Fruit fly (Drosophila melanogaster) whole organism, pupa: Measurements from ENCODE around the gene pps.

Experiments
- CG10348 ChIP-seq: fragments of 200-800 bp; sonication (Bioruptor generic); IDR thresholded peaks from 2 replicates; pipeline ENCODE4 v1.3.6; 2022; ENCODE audit warnings: missing biosample characterization, missing genetic modification characterization
- CG12605 ChIP-seq: fragments of 200-800 bp; sonication (Bioruptor generic); IDR thresholded peaks from 2 replicates; pipeline ENCODE4 v1.3.6; 2022; ENCODE audit warnings: missing biosample characterization, missing genetic modification characterization
- CG13204 ChIP-seq: fragments of 200-800 bp; sonication (Bioruptor generic); optimal IDR thresholded peaks from 2 replicates; lab custom pipeline; 2018; ENCODE audit warnings: missing biosample characterization, mild to moderate bottlenecking, missing genetic modification characterization, moderate library complexity
- CG14655 ChIP-seq: fragments of 200-800 bp; sonication (Bioruptor generic); optimal IDR thresholded peaks from 3 replicates; lab custom pipeline; 2017; ENCODE audit warnings: mild to moderate bottlenecking, missing biosample characterization, missing genetic modification reagents, missing genetic modification characterization
- CG15710 ChIP-seq: fragments of 200-800 bp; sonication (Bioruptor generic); optimal IDR thresholded peaks from 2 replicates; lab custom pipeline; 2018; ENCODE audit warnings: missing biosample characterization, mild to moderate bottlenecking, missing genetic modification characterization, moderate library complexity
- CG17806 ChIP-seq: fragments of 200-800 bp; sonication (Bioruptor generic); optimal IDR thresholded peaks from 2 replicates; lab custom pipeline; 2018; ENCODE audit warnings: missing biosample characterization, mild to moderate bottlenecking, missing genetic modification characterization, moderate library complexity
- CG32121 ChIP-seq: fragments of 200-800 bp; sonication (Bioruptor generic); IDR thresholded peaks from 2 replicates; pipeline ENCODE4 v1.3.6; 2022; ENCODE audit warnings: missing biosample characterization, missing genetic modification characterization
- CG34367 ChIP-seq: fragments of 200-800 bp; sonication (Bioruptor generic); optimal IDR thresholded peaks from 2 replicates; lab custom pipeline; 2018; ENCODE audit warnings: missing biosample characterization, mild to moderate bottlenecking, missing genetic modification characterization
- CG4496 ChIP-seq: fragments of 200-800 bp; sonication (Bioruptor generic); IDR thresholded peaks from 3 replicates; pipeline ENCODE4 v1.3.6; 2022; ENCODE audit warnings: missing biosample characterization, missing genetic modification characterization
- CG8159 ChIP-seq: fragments of 200-800 bp; sonication (Bioruptor generic); optimal IDR thresholded peaks from 3 replicates; lab custom pipeline; 2018; ENCODE audit warnings: missing biosample characterization, mild to moderate bottlenecking, missing genetic modification characterization, moderate library complexity
- CG8301 ChIP-seq: fragments of 200-800 bp; sonication (Bioruptor generic); optimal IDR thresholded peaks from 2 replicates; lab custom pipeline; 2018; ENCODE audit warnings: missing biosample characterization, mild to moderate bottlenecking, missing genetic modification characterization
- CG9948 ChIP-seq: fragments of 200-800 bp; sonication (Bioruptor generic); optimal IDR thresholded peaks from 2 replicates; lab custom pipeline; 2018; ENCODE audit warnings: missing biosample characterization, mild to moderate bottlenecking, missing genetic modification characterization, moderate library complexity
- D1 ChIP-seq: fragments of 200-800 bp; sonication (Bioruptor generic); optimal IDR thresholded peaks from 2 replicates; lab custom pipeline; 2018; ENCODE audit warnings: missing biosample characterization, mild to moderate bottlenecking, missing genetic modification characterization, moderate library complexity
- EcR ChIP-seq: fragments of 200-800 bp; sonication (Bioruptor generic); optimal IDR thresholded peaks from 3 replicates; lab custom pipeline; 2019; ENCODE audit warnings: missing biosample characterization, missing genetic modification characterization, mild to moderate bottlenecking, moderate library complexity, missing genetic modification reagents
- Ets98B ChIP-seq: fragments of 200-800 bp; sonication (Bioruptor generic); IDR thresholded peaks from 2 replicates; pipeline ENCODE4 v1.3.6; 2022; ENCODE audit warnings: missing biosample characterization, missing genetic modification characterization
- Pif1A ChIP-seq: fragments of 200-800 bp; sonication (Bioruptor generic); optimal IDR thresholded peaks from 3 replicates; lab custom pipeline; 2016; ENCODE audit warnings: missing biosample characterization, missing genetic modification characterization
- Pif1B ChIP-seq: fragments of 200-800 bp; sonication (Bioruptor generic); optimal IDR thresholded peaks from 3 replicates; lab custom pipeline; 2016; ENCODE audit warnings: missing biosample characterization, missing genetic modification characterization
- Snoo ChIP-seq: fragments of 200-800 bp; sonication (Bioruptor generic); optimal IDR thresholded peaks from 3 replicates; lab custom pipeline; 2017; ENCODE audit warnings: missing biosample characterization, mild to moderate bottlenecking, missing genetic modification characterization, inconsistent platforms
- fd96Ca ChIP-seq: fragments of 200-800 bp; sonication (Bioruptor generic); IDR thresholded peaks from 3 replicates; pipeline ENCODE4 v1.3.6; 2022; ENCODE audit warnings: missing biosample characterization, missing genetic modification characterization
- gl ChIP-seq: fragments of 200-800 bp; sonication (Bioruptor generic); optimal IDR thresholded peaks from 2 replicates; lab custom pipeline; 2018; ENCODE audit warnings: missing biosample characterization, mild to moderate bottlenecking, missing genetic modification characterization
- rn ChIP-seq: fragments of 200-800 bp; sonication (Bioruptor generic); IDR thresholded peaks from 2 replicates; pipeline ENCODE4 v1.3.6; 2022; ENCODE audit warnings: missing biosample characterization, missing genetic modification characterization

Gene pps

DNA sequence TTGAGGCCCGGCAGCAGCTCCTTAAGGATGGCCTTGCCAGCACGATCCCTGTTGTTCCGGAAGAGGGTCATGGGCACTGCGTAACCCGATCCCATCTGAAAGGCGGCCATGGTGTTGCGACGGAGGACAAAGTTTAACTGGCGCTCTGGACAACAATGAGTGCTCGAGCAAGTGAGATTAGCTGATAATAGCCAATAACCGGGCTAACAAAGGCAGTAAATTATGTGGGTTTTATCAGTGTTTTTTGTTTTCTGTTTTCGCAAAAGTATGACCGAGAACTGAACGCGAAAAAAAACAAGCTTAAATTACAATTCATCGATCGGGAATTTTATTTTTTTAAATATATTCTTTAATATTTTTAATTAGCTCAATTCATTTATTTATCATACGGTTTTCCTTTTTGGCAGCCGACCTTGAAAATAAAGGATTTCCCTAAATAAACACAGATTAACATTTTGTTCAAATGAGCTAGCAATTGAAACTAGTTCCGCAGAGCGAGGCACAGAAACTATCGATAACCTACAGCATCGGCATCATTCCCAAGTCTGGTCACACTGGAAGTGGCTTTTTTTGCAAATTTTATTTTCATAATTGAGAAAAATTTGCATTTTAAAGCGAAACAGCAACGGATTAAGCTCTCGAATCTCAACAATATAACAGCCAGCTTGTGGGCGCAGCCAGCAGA, at the start of gene pps, which contains the start of gene Dip-C:
TSS of gene pps (plus strand) at position 555 of the 685 bp plus-strand sequence.
TSS of gene Dip-C (minus strand) at position 486 of the 685 bp plus-strand sequence.
- TF ChIP-seq CG13204 (no peak), Snoo (no peak), EcR (GFP tag; lab: Kevin White, UChicago) (peak; percentile 24)

DNA sequence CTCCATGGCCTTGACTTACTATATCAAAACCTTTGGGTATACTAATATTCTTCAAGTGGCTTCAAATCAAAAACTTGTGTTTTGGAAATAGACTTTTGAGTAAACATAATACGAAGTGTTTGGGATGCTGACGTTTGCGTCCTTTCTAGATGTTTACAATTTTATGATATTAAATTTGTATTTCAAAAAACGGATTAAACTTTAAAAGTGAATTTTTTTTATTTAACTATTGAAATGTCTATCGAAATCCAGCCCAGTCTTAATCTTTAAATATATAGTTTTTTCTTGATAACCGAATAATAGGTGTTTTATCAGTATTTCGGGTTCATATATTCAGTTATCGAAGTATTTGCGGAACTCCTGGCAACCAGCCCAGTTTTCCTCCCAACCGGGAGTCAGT, 49.0 kb upstream of the pps start, which contains the start of gene Tim17a1:
TSS of gene Tim17a1 (minus strand) at position 101 of the 400 bp plus-strand sequence.
- no peak for TF ChIP-seq CG14655 (GFP tag; lab: Kevin White, UChicago)

DNA sequence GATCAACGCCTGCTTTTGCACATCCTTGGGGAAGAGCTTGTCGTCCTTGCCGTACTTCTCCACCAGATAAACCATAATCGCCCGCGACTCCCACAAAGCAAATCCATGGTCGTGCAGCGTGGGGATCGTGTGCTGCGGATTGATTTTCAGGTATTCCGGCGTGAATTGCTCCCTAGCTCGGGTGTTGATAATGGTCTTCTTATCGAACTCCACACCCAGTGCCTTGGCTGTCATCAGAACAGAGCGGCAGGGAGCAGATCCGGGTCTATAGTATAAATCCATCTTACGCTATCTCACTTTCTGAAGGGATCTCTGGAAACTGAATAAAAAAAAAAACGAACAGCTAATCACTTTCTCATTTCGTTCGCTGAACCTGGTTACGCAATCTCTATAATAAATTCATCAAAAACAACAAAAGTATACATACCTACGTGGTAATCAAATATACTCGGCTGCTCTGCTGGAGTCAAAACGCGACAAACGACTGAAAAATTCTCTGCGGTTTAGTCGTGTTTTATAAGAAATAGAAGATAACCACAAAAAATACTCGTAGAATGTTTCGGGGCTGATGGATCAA, 48.3 kb upstream of the pps start, which contains the start of gene GstD10:
TSS of gene GstD10 (minus strand) at position 472 of the 577 bp plus-strand sequence.
- TF ChIP-seq CG10348 = no peak
- no peak for TF ChIP-seq Snoo
- TF ChIP-seq CG9948 = no peak
- TF ChIP-seq CG8301 (tag; lab: Kevin White, UChicago) = no peak
- TF ChIP-seq CG17806 (tag; lab: Kevin White, UChicago) = no peak
- TF ChIP-seq, all 21 proteins: peak for 0

DNA sequence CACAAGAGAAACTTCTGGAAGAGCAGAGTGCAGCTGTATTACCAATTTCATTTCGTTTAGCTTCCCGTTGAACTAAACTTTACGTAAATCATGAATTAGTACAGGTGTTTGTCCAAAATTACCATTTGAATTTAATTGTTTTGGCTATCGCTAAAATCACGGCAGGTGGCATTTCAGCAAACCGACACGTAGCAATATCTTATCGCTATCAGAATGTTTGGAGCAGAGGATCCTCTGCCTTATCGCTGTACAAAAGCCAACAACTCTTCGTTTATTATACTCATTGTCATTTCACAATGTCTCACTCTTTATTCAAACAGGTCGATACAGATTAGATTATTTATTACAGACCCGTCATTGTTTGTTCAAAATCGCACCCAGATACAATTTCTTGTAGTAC, 47.7 kb upstream of the pps start:
- no peak for TF ChIP-seq CG8301 (tag; lab: Kevin White, UChicago)
- no peak for TF ChIP-seq gl (tag; lab: Kevin White, UChicago)
- TF ChIP-seq CG12605 = no peak
- TF ChIP-seq CG9948 = no peak
- TF ChIP-seq Snoo = no peak
- TF ChIP-seq CG15710 (tag; lab: Kevin White, UChicago) = no peak
- TF ChIP-seq D1 (tag; lab: Kevin White, UChicago) = no peak
- no peak for TF ChIP-seq CG34367 (tag; lab: Kevin White, UChicago)
- no peak for TF ChIP-seq CG13204
- TF ChIP-seq CG32121 (GFP tag; lab: Robert Waterston, UW) = no peak
- no peak for TF ChIP-seq Pif1A
- TF ChIP-seq CG14655 (GFP tag; lab: Kevin White, UChicago) = no peak
- no peak for TF ChIP-seq CG17806 (tag; lab: Kevin White, UChicago)
- TF ChIP-seq CG4496 (GFP tag; lab: Robert Waterston, UW) = no peak
- TF ChIP-seq EcR (GFP tag; lab: Kevin White, UChicago) = no peak
- TF ChIP-seq Pif1B (GFP tag; lab: Kevin White, UChicago) = no peak
- TF ChIP-seq rn (GFP tag; lab: Robert Waterston, UW) = no peak
- TF ChIP-seq fd96Ca (GFP tag; lab: Robert Waterston, UW) = no peak

DNA sequence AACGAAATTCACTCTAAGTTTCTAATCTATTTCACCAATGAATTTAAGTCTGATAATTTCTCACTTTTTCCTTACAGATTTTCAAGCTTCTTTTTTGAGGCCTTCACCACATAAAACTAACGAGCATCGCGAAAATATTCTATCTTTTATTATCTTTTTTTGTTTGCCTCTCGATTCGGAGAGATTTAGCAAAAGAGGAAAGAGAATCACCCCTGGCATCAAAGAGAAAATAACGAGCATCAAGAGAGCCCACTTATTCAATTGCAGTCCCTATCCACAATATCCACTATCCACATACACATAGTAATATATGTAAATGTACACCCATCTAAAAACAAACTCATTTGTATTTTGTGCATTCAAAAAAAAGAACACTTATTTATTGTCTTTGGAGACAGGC, 46.2 kb upstream of the pps start, which contains the start of gene GstD9:
TSS of gene GstD9 (minus strand) at position 101 of the 400 bp plus-strand sequence.
- TF ChIP-seq Pif1B (GFP tag; lab: Kevin White, UChicago) (no peak), D1 (tag; lab: Kevin White, UChicago) (no peak), CG13204 (no peak), CG8301 (tag; lab: Kevin White, UChicago) (no peak), gl (tag; lab: Kevin White, UChicago) (no peak), CG10348 (no peak), CG14655 (GFP tag; lab: Kevin White, UChicago) (no peak), rn (GFP tag; lab: Robert Waterston, UW) (no peak), Pif1A (no peak), CG9948 (no peak), CG8159 (tag; lab: Kevin White, UChicago) (no peak), EcR (GFP tag; lab: Kevin White, UChicago) (no peak)

DNA sequence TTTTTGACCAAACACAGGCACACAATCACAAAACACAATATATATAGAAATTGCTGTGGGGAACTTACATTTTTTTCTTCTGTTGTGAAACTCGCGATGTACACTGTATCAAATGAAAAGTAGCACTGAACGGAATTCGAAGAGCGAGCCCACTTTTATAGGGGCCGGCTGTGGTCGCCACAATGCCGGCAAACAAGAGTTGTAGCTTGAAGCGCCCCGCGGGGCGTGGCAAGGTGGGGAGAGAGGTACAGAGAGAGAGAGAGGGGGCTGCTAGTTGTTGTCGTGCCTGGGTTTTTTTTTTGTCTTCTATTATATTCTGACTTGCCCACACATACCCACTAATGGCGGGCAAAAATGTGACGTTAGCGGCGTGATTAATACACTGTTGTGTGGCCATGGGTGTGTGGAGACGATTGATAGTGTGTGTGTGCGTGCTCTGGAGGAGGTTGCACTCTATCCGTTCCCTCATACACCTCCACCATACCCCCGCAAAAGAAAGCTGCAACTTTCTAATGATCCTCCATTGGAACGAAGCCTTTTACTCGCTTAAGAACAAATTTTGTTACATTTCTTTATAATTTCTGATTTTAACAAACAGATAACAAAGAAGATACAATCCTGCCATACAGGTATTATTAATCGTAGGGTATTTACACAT, 44.4 kb upstream of the pps start, which contains the start of gene GstD1:
TSS of gene GstD1 (minus strand) at position 134 of the 658 bp plus-strand sequence.
- TF ChIP-seq CG32121 (GFP tag; lab: Robert Waterston, UW) (peak; percentile 92), CG13204 (no peak), CG14655 (GFP tag; lab: Kevin White, UChicago) (peak; percentile 86), Ets98B (GFP tag; lab: Robert Waterston, UW) (peak; percentile 90), Snoo (peak; percentile 14), CG12605 (peak; percentile 75), CG17806 (tag; lab: Kevin White, UChicago) (peak; percentile 39), D1 (tag; lab: Kevin White, UChicago) (no peak), CG8159 (tag; lab: Kevin White, UChicago) (peak; percentile 47), CG9948 (peak; percentile 72), CG8301 (tag; lab: Kevin White, UChicago) (peak; percentile 88), Pif1A (peak; percentile 53), rn (GFP tag; lab: Robert Waterston, UW) (no peak), EcR (GFP tag; lab: Kevin White, UChicago) (peak; percentile 48), CG34367 (tag; lab: Kevin White, UChicago) (peak; percentile 17), Pif1B (GFP tag; lab: Kevin White, UChicago) (peak; percentile 38), CG4496 (GFP tag; lab: Robert Waterston, UW) (peak; percentile 74), gl (tag; lab: Kevin White, UChicago) (no peak), CG10348 (peak; percentile 30), CG15710 (tag; lab: Kevin White, UChicago) (peak; percentile 24), fd96Ca (GFP tag; lab: Robert Waterston, UW) (peak; percentile 89; the same call in 2 of the 3 replicates)
